Fruit fly (Drosophila melanogaster): ENCODE data around the gene tgo.

The tgo gene

DNA sequence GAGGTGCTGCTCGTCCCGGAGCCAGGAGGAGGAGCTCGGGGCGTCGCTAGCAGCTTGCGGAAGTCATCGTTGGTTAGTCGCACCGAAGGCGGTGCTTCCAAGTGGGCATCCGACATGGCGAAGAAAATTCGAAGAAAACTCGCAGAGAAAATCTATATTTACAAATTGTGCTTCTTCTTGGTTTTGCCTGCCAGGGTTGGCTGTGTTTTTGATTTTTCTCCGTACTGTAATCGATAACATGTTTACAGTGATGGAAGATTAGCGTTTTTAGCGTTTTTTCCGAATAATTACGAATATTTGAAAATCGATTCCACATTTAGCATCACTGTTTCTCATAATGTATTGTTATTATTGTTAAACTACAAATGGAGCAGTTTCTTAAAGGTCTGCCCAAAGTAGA, 45.1 kb upstream of the tgo start, which contains the start of the genes beag and Ada (continued):
- TF ChIP-seq CG6272 (GFP tag; IDR thresholded peaks at IDR 0.05) (no peak), nau (GFP tag; optimal IDR thresholded peaks at IDR 0.05) (no peak), slp2 (GFP tag; optimal IDR thresholded peaks at IDR 0.05) (no peak), CG18599 (GFP tag; optimal IDR thresholded peaks at IDR 0.05) (no peak), Doc2 (GFP tag; IDR thresholded peaks at IDR 0.05) (no peak), ato (GFP tag; IDR thresholded peaks at IDR 0.05; ENCODE audit: partially characterized antibody) (no peak), hth (optimal IDR thresholded peaks at IDR 0.05) (no peak), chm (GFP tag; IDR thresholded peaks at IDR 0.05) (no peak; the same call in 1 of the 2 replicates), Neu2 (GFP tag; optimal IDR thresholded peaks at IDR 0.05; ENCODE audit: borderline replicate concordance) (no peak), Nf-YB (GFP tag; optimal IDR thresholded peaks at IDR 0.05) (no peak), emc (GFP tag; optimal IDR thresholded peaks at IDR 0.05) (no peak), ems (GFP tag; optimal IDR thresholded peaks at IDR 0.05) (no peak), CG15601 (tag; optimal IDR thresholded peaks at IDR 0.05) (peak; percentile 39), cwo (GFP tag; optimal IDR thresholded peaks at IDR 0.05) (no peak), Lpt (GFP tag; optimal IDR thresholded peaks at IDR 0.05) (no peak), CG17568 (GFP tag; optimal IDR thresholded peaks at IDR 0.05) (no peak), Dek (tag; optimal IDR thresholded peaks at IDR 0.05) (peak; percentile 61), ase (GFP tag; IDR thresholded peaks at IDR 0.05) (no peak), kah (GFP tag; optimal IDR thresholded peaks at IDR 0.05) (no peak), sc (optimal IDR thresholded peaks at IDR 0.05) (no peak), sc (GFP tag; optimal IDR thresholded peaks at IDR 0.05) (no peak), CG7963 (GFP tag; IDR thresholded peaks at IDR 0.05; ENCODE audit: partially characterized antibody) (no peak), lbe (GFP tag; optimal IDR thresholded peaks at IDR 0.05) (no peak), ATbp (GFP tag; optimal IDR thresholded peaks at IDR 0.05) (no peak), CG7745 (tag; optimal IDR thresholded peaks at IDR 0.05) (no peak), br (optimal IDR thresholded peaks at IDR 0.05) (no peak), Hand (GFP tag; optimal IDR thresholded peaks at IDR 0.05) (no peak), Hr51 (GFP tag; optimal IDR thresholded peaks at IDR 0.05) (no peak), aop (GFP tag; IDR thresholded peaks at IDR 0.05) (no peak), exex (tag; optimal IDR thresholded peaks at IDR 0.05) (no peak), CG13775 (GFP tag; optimal IDR thresholded peaks at IDR 0.05) (peak; percentile 17), grau (tag; optimal IDR thresholded peaks at IDR 0.05) (peak; percentile 63), MBD-R2 (GFP tag; IDR thresholded peaks at IDR 0.05) (peak; percentile 98), org-1 (GFP tag; optimal IDR thresholded peaks at IDR 0.05) (no peak), dmrt11E (tag; optimal IDR thresholded peaks at IDR 0.05) (peak; percentile 23), CG4617 (GFP tag; optimal IDR thresholded peaks at IDR 0.05; ENCODE audit: borderline replicate concordance) (peak; percentile 94), sd (tag; optimal IDR thresholded peaks at IDR 0.05) (no peak), Meics (GFP tag; optimal IDR thresholded peaks at IDR 0.05) (peak; percentile 48), yki (optimal IDR thresholded peaks at IDR 0.05) (no peak), cato (GFP tag; optimal IDR thresholded peaks at IDR 0.05; ENCODE audit: borderline replicate concordance) (no peak), CG15011 (GFP tag; optimal IDR thresholded peaks at IDR 0.05) (no peak), CG11695 (GFP tag; IDR thresholded peaks at IDR 0.05) (no peak), ash1 (GFP tag; optimal IDR thresholded peaks at IDR 0.05) (no peak), CG5953 (GFP tag; IDR thresholded peaks at IDR 0.05) (no peak), Sin3A (optimal IDR thresholded peaks at IDR 0.05) (peak; percentile 28), H2.0 (GFP tag; IDR thresholded peaks at IDR 0.05) (no peak; the same call in 1 of the 2 replicates), wor (GFP tag; IDR thresholded peaks at IDR 0.05) (no peak), CG3407 (GFP tag; optimal IDR thresholded peaks at IDR 0.05) (no peak), Aef1 (GFP tag; IDR thresholded peaks at IDR 0.05) (peak; percentile 38; the same call in 1 of the 3 replicates), Myb (GFP tag; optimal IDR thresholded peaks at IDR 0.05) (peak; percentile 40), dysf (GFP tag; IDR thresholded peaks at IDR 0.05) (peak; percentile 55; the same call in 2 of the 3 replicates), CG10431 (GFP tag; optimal IDR thresholded peaks at IDR 0.05) (no peak), ara (GFP tag; IDR thresholded peaks at IDR 0.05) (no peak)

Measured in whole organism, embryonic.